Worm (Caenorhabditis elegans) whole organism, late embryonic: Measurements from ENCODE around the gene Y44A6D.5.

Experiments
- C08G9.2 ChIP-seq: sonication (generic microtip); optimal IDR thresholded peaks from 2 replicates; lab custom pipeline; 2016; ENCODE audit warnings: mild to moderate bottlenecking, missing genetic modification characterization, moderate library complexity, missing compliant biosample characterization
- F13H6.1 ChIP-seq: sonication (generic microtip); optimal IDR thresholded peaks from 2 replicates; lab custom pipeline; 2016; ENCODE audit warnings: missing genetic modification characterization, missing compliant biosample characterization
- K02D7.2 ChIP-seq: sonication (generic microtip); optimal IDR thresholded peaks from 2 replicates; lab custom pipeline; 2017; ENCODE audit warnings: mild to moderate bottlenecking, missing genetic modification characterization, missing compliant biosample characterization
- ceh-18 ChIP-seq: sonication (generic microtip); optimal IDR thresholded peaks from 2 replicates; lab custom pipeline; 2016; ENCODE audit warnings: missing genetic modification characterization, missing compliant biosample characterization
- ceh-2 ChIP-seq: sonication (generic microtip); optimal IDR thresholded peaks from 2 replicates; lab custom pipeline; 2016; ENCODE audit warnings: missing genotype, missing genetic modification characterization, missing compliant biosample characterization
- ceh-22 ChIP-seq: sonication (generic microtip); optimal IDR thresholded peaks from 2 replicates; lab custom pipeline; 2017; ENCODE audit warnings: missing biosample characterization, missing genetic modification characterization
- ceh-34 ChIP-seq: sonication (generic microtip); optimal IDR thresholded peaks from 2 replicates; lab custom pipeline; 2016; ENCODE audit warnings: mild to moderate bottlenecking, missing genetic modification characterization, missing compliant biosample characterization
- ceh-45 ChIP-seq: fragments of 200-800 bp; sonication (Bioruptor generic); IDR thresholded peaks from 2 replicates; pipeline ENCODE4 v1.3.6; 2022; ENCODE audit warnings: missing genetic modification reagents, missing genetic modification characterization, missing compliant biosample characterization
- ceh-9 ChIP-seq: sonication (generic microtip); optimal IDR thresholded peaks from 2 replicates; lab custom pipeline; 2016; ENCODE audit warnings: mild to moderate bottlenecking, missing genetic modification characterization, inconsistent platforms, missing compliant biosample characterization
- che-1 ChIP-seq: sonication (generic microtip); optimal IDR thresholded peaks from 2 replicates; lab custom pipeline; 2016; ENCODE audit warnings: mild to moderate bottlenecking, missing genetic modification characterization, missing compliant biosample characterization
- dve-1 ChIP-seq: sonication (generic microtip); optimal IDR thresholded peaks from 2 replicates; lab custom pipeline; 2017; ENCODE audit warnings: antibody characterized with exemption, mild to moderate bottlenecking, missing genetic modification characterization, missing compliant biosample characterization
- elt-2 ChIP-seq: sonication (generic microtip); optimal IDR thresholded peaks from 2 replicates; lab custom pipeline; 2016; ENCODE audit warnings: missing genetic modification reagents, missing genetic modification characterization, missing compliant biosample characterization
- elt-4 ChIP-seq: sonication (generic microtip); optimal IDR thresholded peaks from 2 replicates; lab custom pipeline; 2016; ENCODE audit warnings: missing genetic modification characterization, missing compliant biosample characterization
- ets-4 ChIP-seq: sonication (generic microtip); optimal IDR thresholded peaks from 2 replicates; lab custom pipeline; 2016; ENCODE audit warnings: missing genetic modification characterization, missing compliant biosample characterization
- eyg-1 ChIP-seq: sonication (generic microtip); optimal IDR thresholded peaks from 2 replicates; lab custom pipeline; 2016; ENCODE audit warnings: missing genotype, missing genetic modification characterization, missing compliant biosample characterization
- fax-1 ChIP-seq: sonication (generic microtip); optimal IDR thresholded peaks from 2 replicates; lab custom pipeline; 2016; ENCODE audit warnings: missing genotype, missing genetic modification characterization, missing compliant biosample characterization
- hlh-13 ChIP-seq: fragments of 200-800 bp; sonication (Bioruptor generic); optimal IDR thresholded peaks from 2 replicates; lab custom pipeline; 2018; ENCODE audit warnings: mild to moderate bottlenecking, missing genetic modification characterization, missing compliant biosample characterization
- hlh-15 ChIP-seq: sonication (generic microtip); optimal IDR thresholded peaks from 2 replicates; lab custom pipeline; 2016; ENCODE audit warnings: missing genetic modification characterization, missing compliant biosample characterization
- madf-2 ChIP-seq: sonication (generic microtip); optimal IDR thresholded peaks from 2 replicates; lab custom pipeline; 2017; ENCODE audit warnings: missing genetic modification characterization, missing compliant biosample characterization
- mec-3 ChIP-seq: sonication (generic microtip); optimal IDR thresholded peaks from 2 replicates; lab custom pipeline; 2016; ENCODE audit warnings: borderline replicate concordance, missing genetic modification characterization, missing compliant biosample characterization
- nfya-1 ChIP-seq: sonication (generic microtip); optimal IDR thresholded peaks from 2 replicates; lab custom pipeline; 2017; ENCODE audit warnings: missing genetic modification characterization, mild to moderate bottlenecking, missing compliant biosample characterization, antibody characterized with exemption, moderate library complexity
- nhr-11 ChIP-seq: fragments of 150-350 bp; optimal IDR thresholded peaks from 2 replicates; lab custom pipeline; 2014; ENCODE audit warnings: missing biosample characterization, missing genetic modification characterization
- nhr-232 ChIP-seq: sonication (generic microtip); optimal IDR thresholded peaks from 2 replicates; lab custom pipeline; 2016; ENCODE audit warnings: missing genetic modification characterization, missing compliant biosample characterization
- pat-9 ChIP-seq: fragments of 200-800 bp; sonication (Bioruptor generic); optimal IDR thresholded peaks from 2 replicates; lab custom pipeline; 2018; ENCODE audit warnings: mild to moderate bottlenecking, missing genetic modification characterization, moderate library complexity, missing compliant biosample characterization
- pha-4 ChIP-seq: fragments of 150-350 bp; optimal IDR thresholded peaks from 2 replicates; lab custom pipeline; 2018; ENCODE audit warnings: missing biosample characterization, missing genetic modification reagents, missing genetic modification characterization
- pros-1 ChIP-seq: fragments of 150-350 bp; optimal IDR thresholded peaks from 2 replicates; lab custom pipeline; 2014; ENCODE audit warnings: missing biosample characterization, missing genetic modification reagents, missing genetic modification characterization
- ref-2 ChIP-seq: sonication (generic microtip); optimal IDR thresholded peaks from 2 replicates; lab custom pipeline; 2016; ENCODE audit warnings: missing genetic modification characterization, missing compliant biosample characterization
- rnt-1 ChIP-seq: sonication (generic microtip); optimal IDR thresholded peaks from 2 replicates; lab custom pipeline; 2016; ENCODE audit warnings: missing genetic modification characterization, missing compliant biosample characterization
- sdc-2 ChIP-seq: sonication (generic microtip); optimal IDR thresholded peaks from 2 replicates; lab custom pipeline; 2016; ENCODE audit warnings: missing genotype, missing genetic modification characterization, missing compliant biosample characterization
- sox-2 ChIP-seq: fragments of 200-800 bp; sonication (Bioruptor generic); IDR thresholded peaks from 2 replicates; pipeline ENCODE4 v1.3.6; 2022; ENCODE audit warnings: missing genetic modification reagents, missing genetic modification characterization, missing compliant biosample characterization
- sox-4 ChIP-seq: sonication (generic microtip); optimal IDR thresholded peaks from 2 replicates; lab custom pipeline; 2017; ENCODE audit warnings: mild to moderate bottlenecking, missing genetic modification characterization, inconsistent platforms, missing compliant biosample characterization
- unc-3 ChIP-seq, 2 experiments: fragments of 200-800 bp in 1 of 2; sonication (Bioruptor generic) in 1 of 2; sonication (generic microtip) in 1 of 2; conservative IDR thresholded peaks in 1 of 2; optimal IDR thresholded peaks in 1 of 2; 2 replicates each; pipeline versions ENCODE4 v1.3.6 to Lab custom; 2016 to 2022; ENCODE audit warnings: missing compliant biosample characterization in 2 of 2, missing genetic modification characterization in 2 of 2, missing genetic modification reagents in 1 of 2
- unc-42 ChIP-seq: sonication (generic microtip); optimal IDR thresholded peaks from 2 replicates; lab custom pipeline; 2016; ENCODE audit warnings: missing genotype, missing genetic modification characterization, missing compliant biosample characterization
- unc-55 ChIP-seq: sonication (generic microtip); optimal IDR thresholded peaks from 2 replicates; lab custom pipeline; 2017; ENCODE audit warnings: missing biosample characterization, missing genetic modification reagents, missing genetic modification characterization
- unc-86 ChIP-seq: sonication (generic microtip); optimal IDR thresholded peaks from 2 replicates; lab custom pipeline; 2016; ENCODE audit warnings: missing genetic modification characterization, missing compliant biosample characterization
- zip-5 ChIP-seq: sonication (generic microtip); optimal IDR thresholded peaks from 2 replicates; lab custom pipeline; 2016; ENCODE audit warnings: missing genetic modification characterization, missing compliant biosample characterization

Gene Y44A6D.5

DNA sequence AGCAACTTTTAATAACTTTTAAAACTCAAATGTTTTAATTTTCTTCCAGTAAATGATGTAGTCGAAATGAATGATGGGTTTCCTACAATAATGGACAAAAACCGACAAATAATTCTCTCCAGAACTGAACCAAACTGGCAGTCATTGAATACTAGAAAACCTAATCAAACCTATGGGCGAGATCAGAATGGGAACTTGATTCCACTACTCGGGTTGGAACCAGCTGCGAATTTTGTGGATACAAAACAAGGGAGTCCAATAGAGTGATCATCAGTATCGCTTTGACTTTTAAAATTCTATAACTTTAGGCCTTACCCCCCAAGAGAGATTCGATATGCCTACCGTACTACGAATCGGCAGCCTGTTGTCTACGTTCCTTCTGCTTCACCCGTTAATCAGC is 23.8 kb upstream of the Y44A6D.5 start:
- TF ChIP-seq C08G9.2 (tag; lab: Kevin White, UChicago) (no peak), rnt-1 (tag; lab: Kevin White, UChicago) (no peak), ref-2 (tag; lab: Kevin White, UChicago) (no peak), zip-5 (tag; lab: Kevin White, UChicago) (no peak), ceh-18 (tag; lab: Kevin White, UChicago) (no peak), ceh-22 (tag; lab: Kevin White, UChicago) (no peak), eyg-1 (tag; lab: Kevin White, UChicago) (no peak), pat-9 (tag; lab: Kevin White, UChicago) (no peak), ceh-45 (GFP tag; lab: Robert Waterston, UW) (no peak), mec-3 (tag; lab: Kevin White, UChicago) (no peak)

DNA sequence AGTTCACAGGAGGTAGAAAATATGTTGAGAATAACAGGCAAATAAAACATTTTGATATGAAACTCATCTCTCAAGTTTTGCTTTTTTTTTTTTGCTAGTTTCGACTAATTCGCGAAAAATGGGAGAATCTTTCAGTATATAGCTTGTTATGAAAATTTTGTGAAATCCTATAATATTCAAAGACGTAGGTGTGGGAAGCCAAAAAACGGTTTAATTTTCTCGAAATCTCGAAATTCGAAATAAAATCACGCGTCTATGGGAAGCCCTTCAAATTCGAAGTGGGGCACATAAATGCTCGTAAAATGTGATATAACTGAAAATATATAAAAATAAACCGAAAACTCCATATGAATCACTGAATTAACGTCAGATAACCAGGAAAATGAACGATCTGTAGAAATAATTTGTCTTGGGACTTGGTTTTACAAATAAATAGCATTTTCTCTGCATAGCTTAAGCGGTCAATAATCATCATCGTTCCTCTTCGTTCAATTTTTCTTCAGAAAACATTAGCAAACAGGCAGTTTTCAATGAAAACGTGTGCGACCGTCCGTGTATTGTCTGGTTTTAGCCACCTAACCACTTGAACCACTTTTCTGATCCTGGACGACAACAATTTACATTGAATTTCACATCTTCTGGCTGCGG is 22.3 kb upstream of the Y44A6D.5 start, which contains the start of the genes gcy-22 and grl-14:
Gene gcy-22 (minus strand): TSS at position 101 of the 648 bp plus-strand sequence.
Gene grl-14 (plus strand): TSS at position 598 of the 648 bp plus-strand sequence.
- TF ChIP-seq sox-4 (tag; lab: Kevin White, UChicago) (no peak), K02D7.2 (tag; lab: Kevin White, UChicago) (no peak), unc-3 (GFP tag; conservative IDR thresholded peaks at IDR 0.05; lab: Robert Waterston, UW) (no peak), unc-3 (tag; optimal IDR thresholded peaks at IDR 0.05; lab: Kevin White, UChicago) (no peak), madf-2 (no peak), F13H6.1 (tag; lab: Kevin White, UChicago) (no peak), hlh-15 (tag; lab: Kevin White, UChicago) (no peak), elt-4 (tag; lab: Kevin White, UChicago) (no peak), ceh-2 (tag; lab: Kevin White, UChicago) (no peak), ceh-22 (tag; lab: Kevin White, UChicago) (no peak), fax-1 (no peak), sox-2 (no peak), nhr-232 (tag; lab: Kevin White, UChicago) (no peak), elt-2 (tag; lab: Kevin White, UChicago) (no peak), ets-4 (tag; lab: Kevin White, UChicago) (no peak), unc-55 (GFP tag; lab: Kevin White, UChicago) (no peak), unc-42 (tag; lab: Kevin White, UChicago) (no peak), unc-86 (tag; lab: Kevin White, UChicago) (no peak), hlh-13 (no peak)
- TF ChIP-seq, all 69 proteins: peak for 0

DNA sequence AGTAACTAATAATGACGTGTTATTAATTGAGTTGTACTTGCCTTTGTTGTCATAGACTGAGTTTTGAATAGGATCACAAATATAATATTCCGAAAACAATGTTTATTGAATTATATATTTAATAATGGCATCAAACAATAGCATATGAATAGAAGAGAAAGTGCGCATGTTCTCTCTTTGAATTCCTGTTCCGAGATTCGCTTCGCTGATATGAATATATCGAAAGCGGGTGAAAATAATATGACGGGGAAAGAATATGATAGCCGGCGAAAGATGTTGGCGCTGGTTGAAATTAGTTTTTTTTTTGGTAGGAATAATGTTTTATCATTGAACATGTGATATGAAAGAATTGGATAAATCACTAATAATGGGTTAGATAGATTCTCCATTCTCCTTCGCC is 17.2 kb upstream of the Y44A6D.5 start, which contains the start of gene T03D8.6:
Gene T03D8.6 (minus strand): TSS at position 298 of the 400 bp plus-strand sequence.
- no peak for TF ChIP-seq pros-1 (tag; lab: Kevin White, UChicago)
- TF ChIP-seq ceh-9 (tag; lab: Kevin White, UChicago), result no peak
- TF ChIP-seq pha-4 (tag; lab: Kevin White, UChicago), result no peak

ce11 chrV:20815842-20816241 is 13.0 kb upstream of the Y44A6D.5 start, which contains the start of gene sshk-1:
sshk-1 (plus strand) TSS chrV:20816142.
- TF ChIP-seq hlh-15 (tag; lab: Kevin White, UChicago) (no peak), fax-1 (no peak), rnt-1 (tag; lab: Kevin White, UChicago) (no peak), unc-3 (GFP tag; conservative IDR thresholded peaks at IDR 0.05; lab: Robert Waterston, UW) (no peak), unc-3 (tag; optimal IDR thresholded peaks at IDR 0.05; lab: Kevin White, UChicago) (no peak), sdc-2 (no peak), nfya-1 (no peak), dve-1 (tag; lab: Kevin White, UChicago) (no peak), ets-4 (tag; lab: Kevin White, UChicago) (no peak), elt-2 (tag; lab: Kevin White, UChicago) (no peak), F13H6.1 (tag; lab: Kevin White, UChicago) (no peak), ceh-34 (no peak), che-1 (tag; lab: Kevin White, UChicago) (no peak), madf-2 (no peak), ceh-9 (tag; lab: Kevin White, UChicago) (no peak), nhr-232 (tag; lab: Kevin White, UChicago) (no peak), nhr-11 (tag; lab: Kevin White, UChicago) (no peak)
